Fruit fly (Drosophila melanogaster) whole organism, prepupa: Measurements from ENCODE around the gene CG46396.

Source experiments
- Blimp-1 ChIP-seq: fragments of 200-800 bp; sonication (Bioruptor generic); optimal IDR thresholded peaks from 3 replicates; lab custom pipeline; 2017; ENCODE audit warnings: missing biosample characterization, missing genetic modification characterization, mild to moderate bottlenecking, moderate library complexity, missing genetic modification reagents
- CG10631 ChIP-seq: fragments of 200-800 bp; sonication (Bioruptor generic); optimal IDR thresholded peaks from 2 replicates; lab custom pipeline; 2016; ENCODE audit warnings: missing biosample characterization, missing genetic modification characterization
- CG10669 ChIP-seq: fragments of 200-800 bp; sonication (Bioruptor generic); optimal IDR thresholded peaks from 3 replicates; lab custom pipeline; 2018; ENCODE audit warnings: missing biosample characterization, mild to moderate bottlenecking, missing genetic modification characterization, moderate library complexity
- CG11294 ChIP-seq: fragments of 200-800 bp; sonication (Bioruptor generic); IDR thresholded peaks from 2 replicates; pipeline ENCODE4 v1.3.6; 2022; ENCODE audit warnings: missing biosample characterization, missing genetic modification characterization
- CG11762 ChIP-seq: fragments of 200-800 bp; sonication (Bioruptor generic); optimal IDR thresholded peaks from 3 replicates; lab custom pipeline; 2016; ENCODE audit warnings: missing biosample characterization, missing genetic modification characterization; ENCODE audit not compliant: insufficient read depth
- CG11902 ChIP-seq: fragments of 200-800 bp; sonication (Bioruptor generic); optimal IDR thresholded peaks from 3 replicates; lab custom pipeline; 2016; ENCODE audit warnings: missing biosample characterization, missing genetic modification characterization
- CG1621 ChIP-seq: fragments of 200-800 bp; sonication (Bioruptor generic); optimal IDR thresholded peaks from 3 replicates; lab custom pipeline; 2018; ENCODE audit warnings: missing biosample characterization, mild to moderate bottlenecking, missing genetic modification characterization
- CG16779 ChIP-seq: fragments of 200-800 bp; sonication (Bioruptor generic); optimal IDR thresholded peaks from 3 replicates; lab custom pipeline; 2017; ENCODE audit warnings: missing biosample characterization, mild to moderate bottlenecking, missing genetic modification characterization
- CG3032 ChIP-seq: fragments of 200-800 bp; optimal IDR thresholded peaks from 2 replicates; lab custom pipeline; 2019; ENCODE audit warnings: missing biosample characterization, mild to moderate bottlenecking, missing genetic modification characterization, moderate library complexity
- CG31627 ChIP-seq: fragments of 200-800 bp; sonication (Bioruptor generic); optimal IDR thresholded peaks from 3 replicates; lab custom pipeline; 2016; ENCODE audit warnings: missing biosample characterization, missing genetic modification characterization
- CG32006 ChIP-seq: fragments of 200-800 bp; sonication (Bioruptor generic); optimal IDR thresholded peaks from 3 replicates; lab custom pipeline; 2017; ENCODE audit warnings: missing biosample characterization, mild to moderate bottlenecking, missing genetic modification characterization
- CG34406 ChIP-seq: fragments of 200-800 bp; sonication (Bioruptor generic); optimal IDR thresholded peaks from 3 replicates; lab custom pipeline; 2016; ENCODE audit warnings: missing biosample characterization, missing genetic modification characterization
- CG3919 ChIP-seq: fragments of 200-800 bp; sonication (Bioruptor generic); optimal IDR thresholded peaks from 3 replicates; lab custom pipeline; 2016; ENCODE audit warnings: missing biosample characterization, missing genetic modification characterization
- CG4318 ChIP-seq: fragments of 200-800 bp; sonication (Bioruptor generic); optimal IDR thresholded peaks from 3 replicates; lab custom pipeline; 2017; ENCODE audit warnings: missing biosample characterization, mild to moderate bottlenecking, missing genetic modification characterization
- CG6163 ChIP-seq: fragments of 200-800 bp; sonication (Bioruptor generic); IDR thresholded peaks from 3 replicates; pipeline ENCODE4 v1.3.6; 2022; ENCODE audit warnings: missing biosample characterization, missing genetic modification characterization
- CG6276 ChIP-seq: fragments of 200-800 bp; sonication (Bioruptor generic); optimal IDR thresholded peaks from 2 replicates; lab custom pipeline; 2017; ENCODE audit warnings: missing biosample characterization, mild to moderate bottlenecking, missing genetic modification characterization
- CG6792 ChIP-seq: fragments of 200-800 bp; sonication (Bioruptor generic); optimal IDR thresholded peaks from 3 replicates; lab custom pipeline; 2016; ENCODE audit warnings: missing biosample characterization, missing genetic modification characterization
- CG6808 ChIP-seq: fragments of 200-800 bp; sonication (Bioruptor generic); optimal IDR thresholded peaks from 3 replicates; lab custom pipeline; 2017; ENCODE audit warnings: missing biosample characterization, missing genetic modification characterization, mild to moderate bottlenecking, moderate library complexity, missing genetic modification reagents
- CG6854 ChIP-seq: fragments of 200-800 bp; sonication (Bioruptor generic); optimal IDR thresholded peaks from 2 replicates; lab custom pipeline; 2017; ENCODE audit warnings: missing biosample characterization, mild to moderate bottlenecking, missing genetic modification characterization
- CG8319 ChIP-seq: fragments of 200-800 bp; sonication (Bioruptor generic); optimal IDR thresholded peaks from 3 replicates; lab custom pipeline; 2016; ENCODE audit warnings: missing biosample characterization, missing genetic modification characterization
- Eip75B ChIP-seq: fragments of 200-800 bp; sonication (Bioruptor generic); optimal IDR thresholded peaks from 3 replicates; lab custom pipeline; 2016; ENCODE audit warnings: missing biosample characterization, missing genetic modification characterization
- Eip78C ChIP-seq: fragments of 200-800 bp; sonication (Bioruptor generic); peaks from one replicate; lab custom pipeline; 2016; ENCODE audit warnings: missing biosample characterization, missing genetic modification characterization
- Eip93F ChIP-seq: fragments of 200-800 bp; sonication (Bioruptor generic); optimal IDR thresholded peaks from 2 replicates; lab custom pipeline; 2016; ENCODE audit warnings: missing biosample characterization, mild to moderate bottlenecking, missing genetic modification characterization
- Ets21C ChIP-seq: fragments of 200-800 bp; sonication (Bioruptor generic); optimal IDR thresholded peaks from 3 replicates; lab custom pipeline; 2016; ENCODE audit warnings: missing biosample characterization, missing genetic modification characterization
- Ets96B ChIP-seq: fragments of 200-800 bp; optimal IDR thresholded peaks from 2 replicates; lab custom pipeline; 2019; ENCODE audit warnings: missing biosample characterization, mild to moderate bottlenecking, missing genetic modification characterization, moderate library complexity
- Gug ChIP-seq: fragments of 200-800 bp; sonication (Bioruptor generic); IDR thresholded peaks from 2 replicates; pipeline ENCODE4 v1.3.6; 2022; ENCODE audit warnings: missing biosample characterization, missing genetic modification characterization
- Hr38 ChIP-seq: sonication (Bioruptor generic); optimal IDR thresholded peaks from 2 replicates; lab custom pipeline; 2016; ENCODE audit warnings: missing biosample characterization, missing genetic modification characterization
- Hr4 ChIP-seq: fragments of 200-800 bp; sonication (Bioruptor generic); optimal IDR thresholded peaks from 3 replicates; lab custom pipeline; 2016; ENCODE audit warnings: missing biosample characterization, missing genetic modification characterization
- Lpt ChIP-seq: fragments of 200-800 bp; sonication (Bioruptor generic); optimal IDR thresholded peaks from 3 replicates; lab custom pipeline; 2016; ENCODE audit warnings: missing biosample characterization, missing genetic modification characterization
- Met ChIP-seq: fragments of 200-800 bp; sonication (Bioruptor generic); optimal IDR thresholded peaks from 3 replicates; lab custom pipeline; 2016; ENCODE audit warnings: missing biosample characterization, missing genetic modification characterization
- OdsH ChIP-seq: fragments of 200-800 bp; sonication (Bioruptor generic); optimal IDR thresholded peaks from 3 replicates; lab custom pipeline; 2016; ENCODE audit warnings: missing biosample characterization, missing genetic modification characterization
- Smox ChIP-seq: fragments of 200-800 bp; sonication (Bioruptor generic); optimal IDR thresholded peaks from 3 replicates; lab custom pipeline; 2016; ENCODE audit warnings: missing biosample characterization, missing genetic modification characterization
- Sox102F ChIP-seq: fragments of 200-800 bp; sonication (Bioruptor generic); optimal IDR thresholded peaks from 2 replicates; lab custom pipeline; 2016; ENCODE audit warnings: missing biosample characterization, mild to moderate bottlenecking, missing genetic modification characterization
- Sox14 ChIP-seq: fragments of 200-800 bp; sonication (Bioruptor generic); optimal IDR thresholded peaks from 3 replicates; lab custom pipeline; 2016; ENCODE audit warnings: missing biosample characterization, missing genetic modification characterization
- Sox15 ChIP-seq: fragments of 200-800 bp; sonication (Bioruptor generic); optimal IDR thresholded peaks from 3 replicates; lab custom pipeline; 2016; ENCODE audit warnings: missing biosample characterization, missing genetic modification characterization
- achi ChIP-seq: fragments of 200-800 bp; sonication (Bioruptor generic); optimal IDR thresholded peaks from 3 replicates; lab custom pipeline; 2016; ENCODE audit warnings: missing biosample characterization, missing genetic modification characterization
- acj6 ChIP-seq: fragments of 200-800 bp; sonication (Bioruptor generic); optimal IDR thresholded peaks from 3 replicates; lab custom pipeline; 2016; ENCODE audit warnings: missing biosample characterization, missing genetic modification characterization
- cyc ChIP-seq: fragments of 200-800 bp; sonication (Bioruptor generic); optimal IDR thresholded peaks from 3 replicates; lab custom pipeline; 2016; ENCODE audit warnings: missing biosample characterization, missing genetic modification characterization
- dsx ChIP-seq: fragments of 200-800 bp; optimal IDR thresholded peaks from 3 replicates; lab custom pipeline; 2019; ENCODE audit warnings: missing biosample characterization, mild to moderate bottlenecking, missing genetic modification characterization, moderate library complexity; ENCODE audit not compliant: poor library complexity, severe bottlenecking
- eg ChIP-seq: fragments of 200-800 bp; sonication (Bioruptor generic); IDR thresholded peaks from 3 replicates; pipeline ENCODE4 v1.3.6; 2022; ENCODE audit warnings: missing biosample characterization, missing genetic modification characterization
- esn ChIP-seq: fragments of 200-800 bp; sonication (Bioruptor generic); optimal IDR thresholded peaks from 2 replicates; lab custom pipeline; 2016; ENCODE audit warnings: missing biosample characterization, mild to moderate bottlenecking, missing genetic modification characterization, moderate library complexity
- fkh ChIP-seq: fragments of 200-800 bp; sonication (Bioruptor generic); optimal IDR thresholded peaks from 3 replicates; lab custom pipeline; 2017; ENCODE audit warnings: missing biosample characterization, mild to moderate bottlenecking, missing genetic modification characterization, moderate library complexity
- lz ChIP-seq: fragments of 200-800 bp; sonication (Bioruptor generic); optimal IDR thresholded peaks from 3 replicates; lab custom pipeline; 2016; ENCODE audit warnings: missing biosample characterization, missing genetic modification characterization
- pdm3 ChIP-seq: fragments of 200-800 bp; sonication (Bioruptor generic); optimal IDR thresholded peaks from 3 replicates; lab custom pipeline; 2016; ENCODE audit warnings: missing biosample characterization, missing genetic modification characterization
- spab ChIP-seq: fragments of 200-800 bp; sonication (Bioruptor generic); optimal IDR thresholded peaks from 2 replicates; lab custom pipeline; 2017; ENCODE audit warnings: missing biosample characterization, mild to moderate bottlenecking, missing genetic modification characterization, missing genetic modification reagents
- svp ChIP-seq: fragments of 200-800 bp; sonication (Bioruptor generic); peaks from one replicate; lab custom pipeline; 2016; ENCODE audit warnings: missing biosample characterization, missing genetic modification characterization
- topi ChIP-seq: fragments of 200-800 bp; sonication (Bioruptor generic); optimal IDR thresholded peaks from 3 replicates; lab custom pipeline; 2016; ENCODE audit warnings: missing biosample characterization, missing genetic modification characterization

CG46396 gene

dm6 chr3R:6351696-6352378 is 48.0 kb downstream of the CG46396 start (continued):
- TF ChIP-seq cyc (GFP tag; lab: Kevin White, UChicago) (no peak), eg (GFP tag; lab: Robert Waterston, UW) (peak; percentile 52; the same call in 2 of the 3 replicates), Gug (GFP tag; lab: Robert Waterston, UW) (0 out of 2 replicates have a peak, but pooled peaks have one; percentile 26), acj6 (GFP tag; lab: Kevin White, UChicago) (peak; percentile 49), Smox (no peak), Met (GFP tag; lab: Kevin White, UChicago) (no peak), achi (GFP tag; lab: Kevin White, UChicago) (peak; percentile 39), svp (GFP tag; lab: Kevin White, UChicago) (no peak), Eip93F (no peak), CG8319 (GFP tag; lab: Kevin White, UChicago) (no peak), Sox102F (GFP tag; lab: Kevin White, UChicago) (peak; percentile 15), CG11762 (GFP tag; lab: Kevin White, UChicago) (no peak), OdsH (peak; percentile 52), CG11294 (no peak), fkh (peak; percentile 38), CG6163 (GFP tag; lab: Robert Waterston, UW) (0 out of 3 replicates have a peak, but pooled peaks have one; percentile 41), CG6854 (GFP tag; lab: Kevin White, UChicago) (no peak), topi (no peak), Ets96B (tag; lab: Kevin White, UChicago) (peak; percentile 17), CG10631 (GFP tag; lab: Kevin White, UChicago) (peak; percentile 14), CG11902 (GFP tag; lab: Kevin White, UChicago) (no peak), CG16779 (peak; percentile 5), CG6792 (no peak), CG32006 (peak; percentile 77), pdm3 (GFP tag; lab: Kevin White, UChicago) (peak; percentile 47), CG3032 (tag; lab: Kevin White, UChicago) (peak; percentile 42), Lpt (GFP tag; lab: Kevin White, UChicago) (no peak), lz (GFP tag; lab: Kevin White, UChicago) (no peak), CG10669 (GFP tag; lab: Kevin White, UChicago) (peak; percentile 39), Ets21C (GFP tag; lab: Kevin White, UChicago) (no peak)

- TF ChIP-seq dsx (GFP tag; lab: Kevin White, UChicago) (no peak), Lpt (GFP tag; lab: Kevin White, UChicago) (no peak), CG31627 (GFP tag; lab: Kevin White, UChicago) (no peak), Smox (no peak), CG3919 (GFP tag; lab: Kevin White, UChicago) (no peak), CG10669 (GFP tag; lab: Kevin White, UChicago) (no peak), Sox15 (no peak), Hr4 (no peak)
Measured at dm6 chr3R:6352436-6352835, 48.6 kb downstream of the CG46396 start.

- TF ChIP-seq Eip75B (GFP tag; lab: Kevin White, UChicago) = peak; percentile 48
- peak; percentile 37 for TF ChIP-seq spab
- no peak for TF ChIP-seq Blimp-1 (GFP tag; lab: Kevin White, UChicago)
- peak; percentile 48 for TF ChIP-seq topi
- no peak for TF ChIP-seq dsx (GFP tag; lab: Kevin White, UChicago)
- TF ChIP-seq CG6276 = peak; percentile 64
- TF ChIP-seq Hr38 (GFP tag; lab: Kevin White, UChicago) = no peak
- peak; percentile 22 for TF ChIP-seq CG34406 (GFP tag; lab: Kevin White, UChicago)
- no peak for TF ChIP-seq CG1621 (tag; lab: Kevin White, UChicago)
- TF ChIP-seq esn (GFP tag; lab: Kevin White, UChicago) = peak; percentile 42
- TF ChIP-seq Sox14 (GFP tag; lab: Kevin White, UChicago) = peak; percentile 3
- TF ChIP-seq CG10669 (GFP tag; lab: Kevin White, UChicago) = peak; percentile 31
- TF ChIP-seq CG31627 (GFP tag; lab: Kevin White, UChicago) = peak; percentile 27
- TF ChIP-seq CG16779 = no peak
- peak; percentile 8 for TF ChIP-seq CG6808 (GFP tag; lab: Kevin White, UChicago)
- TF ChIP-seq Eip78C = peak; percentile 88
- peak; percentile 47 for TF ChIP-seq CG4318 (GFP tag; lab: Kevin White, UChicago)
- no peak for TF ChIP-seq CG6854 (GFP tag; lab: Kevin White, UChicago)
Measured at dm6 chr3R:6352893-6353623, 49.2 kb downstream of the CG46396 start.
